Worm (Caenorhabditis elegans) whole organism, late embryonic: ENCODE results near the gene srr-10.
"Not testable (repeated sequence)": the region's sequence is repeated elsewhere in the genome, so short reads cannot be mapped to it uniquely, and the experiment has no call there.

Source experiments
- dmd-4 ChIP-seq: sonication (generic microtip); optimal IDR thresholded peaks from 2 replicates; lab custom pipeline; 2016; ENCODE audit warnings: borderline replicate concordance, missing genetic modification characterization, missing compliant biosample characterization
- fax-1 ChIP-seq: sonication (generic microtip); optimal IDR thresholded peaks from 2 replicates; lab custom pipeline; 2016; ENCODE audit warnings: missing genotype, missing genetic modification characterization, missing compliant biosample characterization

- not testable (repeated sequence) for TF ChIP-seq dmd-4, fax-1 (tag; lab: Kevin White, UChicago)
Observed at ce11 chrV:7703536-7703935, 31.9 kb upstream of the srr-10 start, which contains the start of gene srsx-40.
